Worm (Caenorhabditis elegans) whole organism, mixed stage, embryonic: ENCODE results near the gene col-104.

ENCODE experiments used
- ceh-39 ChIP-seq: fragments of 150-350 bp; optimal IDR thresholded peaks from 2 replicates; lab custom pipeline; 2014; ENCODE audit warnings: missing biosample characterization, missing genetic modification characterization
- ces-1 ChIP-seq: fragments of 150-350 bp; optimal IDR thresholded peaks from 2 replicates; lab custom pipeline; 2014; ENCODE audit warnings: missing biosample characterization, missing genetic modification reagents, missing genetic modification characterization
- elt-3 ChIP-seq: fragments of 150-350 bp; optimal IDR thresholded peaks from 2 replicates; lab custom pipeline; 2014; ENCODE audit warnings: missing biosample characterization, missing genetic modification characterization
- lin-13 ChIP-seq: fragments of 150-350 bp; optimal IDR thresholded peaks from 2 replicates; lab custom pipeline; 2014; ENCODE audit warnings: missing biosample characterization, missing genetic modification characterization
- mep-1 ChIP-seq: fragments of 150-350 bp; optimal IDR thresholded peaks from 2 replicates; lab custom pipeline; 2017; ENCODE audit warnings: missing biosample characterization, missing genetic modification reagents, missing genetic modification characterization, inconsistent platforms
- nhr-237 ChIP-seq: fragments of 150-350 bp; optimal IDR thresholded peaks from 2 replicates; lab custom pipeline; 2014; ENCODE audit warnings: missing biosample characterization, missing genetic modification characterization
- nhr-76 ChIP-seq: sonication (generic microtip); optimal IDR thresholded peaks from 2 replicates; lab custom pipeline; 2017; ENCODE audit warnings: missing biosample characterization, missing genetic modification characterization
- pha-4 ChIP-seq: fragments of 150-350 bp; optimal IDR thresholded peaks from 2 replicates; lab custom pipeline; 2018; ENCODE audit warnings: missing biosample characterization, missing genetic modification reagents, missing genetic modification characterization
- sem-2 ChIP-seq: fragments of 200-800 bp; sonication (Bioruptor generic); optimal IDR thresholded peaks from 2 replicates; lab custom pipeline; 2018; ENCODE audit warnings: mild to moderate bottlenecking, missing genetic modification characterization, missing compliant biosample characterization
- snpc-4 ChIP-seq: fragments of 150-350 bp; optimal IDR thresholded peaks from 2 replicates; lab custom pipeline; 2014; ENCODE audit warnings: missing biosample characterization, missing genetic modification characterization
- unc-39 ChIP-seq: fragments of 150-350 bp; optimal IDR thresholded peaks from 2 replicates; lab custom pipeline; 2014; ENCODE audit warnings: missing biosample characterization, missing genetic modification characterization
- unc-62 ChIP-seq: fragments of 150-350 bp; optimal IDR thresholded peaks from 2 replicates; lab custom pipeline; 2014; ENCODE audit warnings: missing biosample characterization, missing genetic modification reagents, missing genetic modification characterization

DNA sequence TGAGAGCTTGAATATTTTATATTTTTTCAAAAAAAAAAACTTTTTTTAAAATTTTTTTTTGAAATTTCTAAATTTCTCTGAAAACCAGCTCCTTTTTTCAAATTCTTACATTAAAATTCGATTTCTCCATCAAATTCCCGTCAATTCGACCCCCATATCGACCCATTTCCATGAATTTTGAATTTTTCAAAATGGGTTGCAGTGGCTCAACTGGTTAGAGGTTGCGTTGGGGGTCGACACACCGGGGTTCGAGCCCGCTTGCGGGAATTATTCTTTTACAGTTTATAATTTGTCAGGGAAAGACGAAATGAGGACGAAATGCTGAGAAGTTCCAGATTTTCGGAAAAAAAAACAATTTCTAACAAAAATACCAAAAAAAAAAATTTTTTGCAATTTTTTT lies 39.0 kb upstream of the col-104 start:
- no peak for TF ChIP-seq unc-62 (GFP tag; lab: Kevin White, UChicago)
- no peak for TF ChIP-seq pha-4 (tag; lab: Kevin White, UChicago)
- no peak for TF ChIP-seq nhr-237 (tag; lab: Kevin White, UChicago)
- TF ChIP-seq ceh-39 (tag; lab: Kevin White, UChicago), result no peak
- TF ChIP-seq nhr-76 (tag; lab: Kevin White, UChicago), result no peak
- TF ChIP-seq mep-1, result no peak
- TF ChIP-seq sem-2 (GFP tag; lab: Kevin White, UChicago), result no peak
- no peak for TF ChIP-seq ces-1 (GFP tag; lab: Kevin White, UChicago)
- TF ChIP-seq lin-13 (tag; lab: Kevin White, UChicago), result no peak
- TF ChIP-seq snpc-4 (tag; lab: Kevin White, UChicago), result no peak
- no peak for TF ChIP-seq unc-39 (tag; lab: Kevin White, UChicago)
- TF ChIP-seq elt-3 (tag; lab: Kevin White, UChicago), result no peak
